Fruit fly (Drosophila melanogaster) whole organism, embryonic: Measurements from ENCODE around the gene Sodq.

Experiments
- Aef1 ChIP-seq: fragments of 200-800 bp; sonication (Bioruptor generic); IDR thresholded peaks from 3 replicates; pipeline ENCODE4 v1.3.6; 2022; ENCODE audit warnings: missing biosample characterization, missing genetic modification characterization
- CG10565 ChIP-seq: fragments of 200-800 bp; sonication (Bioruptor generic); optimal IDR thresholded peaks from 3 replicates; lab custom pipeline; 2016; ENCODE audit warnings: missing biosample characterization, mild to moderate bottlenecking, missing genetic modification characterization
- CG12391 ChIP-seq: fragments of 200-800 bp; sonication (Bioruptor generic); optimal IDR thresholded peaks from 3 replicates; lab custom pipeline; 2018; ENCODE audit warnings: missing biosample characterization, mild to moderate bottlenecking, missing genetic modification characterization, moderate library complexity
- CG14014 ChIP-seq: fragments of 200-800 bp; sonication (Bioruptor generic); IDR thresholded peaks from 2 replicates; pipeline ENCODE4 v1.3.6; 2022; ENCODE audit warnings: missing biosample characterization, missing genetic modification characterization
- CG1529 ChIP-seq: fragments of 200-800 bp; sonication (Bioruptor generic); optimal IDR thresholded peaks from 3 replicates; lab custom pipeline; 2018; ENCODE audit warnings: missing biosample characterization, missing genetic modification characterization
- CG15514 ChIP-seq: fragments of 200-800 bp; sonication (Bioruptor generic); optimal IDR thresholded peaks from 3 replicates; lab custom pipeline; 2017; ENCODE audit warnings: missing biosample characterization, missing genetic modification characterization, mild to moderate bottlenecking, moderate library complexity, missing genetic modification reagents
- CG15601 ChIP-seq: fragments of 200-800 bp; sonication (Bioruptor generic); optimal IDR thresholded peaks from 3 replicates; lab custom pipeline; 2019; ENCODE audit warnings: missing biosample characterization, mild to moderate bottlenecking, missing genetic modification characterization, moderate library complexity
- CG1647 ChIP-seq: fragments of 200-800 bp; sonication (Bioruptor generic); optimal IDR thresholded peaks from 3 replicates; lab custom pipeline; 2016; ENCODE audit warnings: missing biosample characterization, missing genetic modification characterization
- CG17829 ChIP-seq: fragments of 200-800 bp; optimal IDR thresholded peaks from 2 replicates; lab custom pipeline; 2019; ENCODE audit warnings: missing biosample characterization, mild to moderate bottlenecking, missing genetic modification characterization, moderate library complexity
- CG2120 ChIP-seq: fragments of 200-800 bp; sonication (Bioruptor generic); optimal IDR thresholded peaks from 3 replicates; lab custom pipeline; 2016; ENCODE audit warnings: missing biosample characterization, missing genetic modification characterization
- CG2678 ChIP-seq: fragments of 200-800 bp; sonication (Bioruptor generic); optimal IDR thresholded peaks from 3 replicates; lab custom pipeline; 2019; ENCODE audit warnings: missing biosample characterization, mild to moderate bottlenecking, missing genetic modification characterization, moderate library complexity
- CG31365 ChIP-seq: fragments of 200-800 bp; sonication (Bioruptor generic); optimal IDR thresholded peaks from 2 replicates; lab custom pipeline; 2018; ENCODE audit warnings: missing biosample characterization, mild to moderate bottlenecking, missing genetic modification characterization
- CG32772 ChIP-seq: fragments of 200-800 bp; sonication (Bioruptor generic); IDR thresholded peaks from 2 replicates; pipeline ENCODE4 v1.3.6; 2022; ENCODE audit warnings: missing biosample characterization, missing genetic modification characterization
- CG3281 ChIP-seq: fragments of 200-800 bp; sonication (Bioruptor generic); optimal IDR thresholded peaks from 3 replicates; lab custom pipeline; 2017; ENCODE audit warnings: missing biosample characterization, mild to moderate bottlenecking, missing genetic modification characterization
- CG3726 ChIP-seq: fragments of 200-800 bp; sonication (Bioruptor generic); IDR thresholded peaks from 3 replicates; pipeline ENCODE4, ENCODE4 v1.3.6; 2022; ENCODE audit warnings: missing biosample characterization, missing genetic modification characterization
- CG42726 ChIP-seq: fragments of 200-800 bp; sonication (Bioruptor generic); IDR thresholded peaks from 2 replicates; pipeline ENCODE4 v1.3.6; 2022; ENCODE audit warnings: missing biosample characterization, missing genetic modification characterization; ENCODE audit not compliant: partially characterized antibody
- CG5245 ChIP-seq: fragments of 200-800 bp; sonication (Bioruptor generic); optimal IDR thresholded peaks from 3 replicates; lab custom pipeline; 2016; ENCODE audit warnings: missing biosample characterization, missing genetic modification characterization
- CG6791 ChIP-seq: fragments of 200-800 bp; sonication (Bioruptor generic); IDR thresholded peaks from 3 replicates; pipeline ENCODE4 v1.3.6; 2022; ENCODE audit warnings: missing biosample characterization, missing genetic modification characterization; ENCODE audit not compliant: partially characterized antibody
- CG8765 ChIP-seq: fragments of 200-800 bp; sonication (Bioruptor generic); IDR thresholded peaks from 2 replicates; pipeline ENCODE4 v1.3.6; 2022; ENCODE audit warnings: missing biosample characterization, missing genetic modification characterization
- CG9727 ChIP-seq: fragments of 200-800 bp; sonication (Bioruptor generic); optimal IDR thresholded peaks from 3 replicates; lab custom pipeline; 2017; ENCODE audit warnings: missing biosample characterization, mild to moderate bottlenecking, missing genetic modification characterization
- Doc2 ChIP-seq: fragments of 200-800 bp; sonication (Bioruptor generic); IDR thresholded peaks from 2 replicates; pipeline ENCODE4 v1.3.6; 2022; ENCODE audit warnings: missing biosample characterization, missing genetic modification characterization
- Fer3 ChIP-seq: fragments of 200-800 bp; sonication (Bioruptor generic); optimal IDR thresholded peaks from 2 replicates; lab custom pipeline; 2018; ENCODE audit warnings: missing biosample characterization, mild to moderate bottlenecking, missing genetic modification characterization, moderate library complexity
- Gsc ChIP-seq: fragments of 200-800 bp; sonication (Bioruptor generic); IDR thresholded peaks from 2 replicates; pipeline ENCODE4 v1.3.6; 2022; ENCODE audit warnings: missing biosample characterization, missing genetic modification characterization
- Gug ChIP-seq: fragments of 200-800 bp; sonication (Bioruptor generic); IDR thresholded peaks from 4 replicates; pipeline ENCODE4 v1.3.6; 2022; ENCODE audit warnings: missing biosample characterization, missing genetic modification characterization
- H2.0 ChIP-seq: fragments of 200-800 bp; sonication (Bioruptor generic); IDR thresholded peaks from 2 replicates; pipeline ENCODE4 v1.3.6; 2022; ENCODE audit warnings: missing biosample characterization, missing genetic modification characterization
- Hr39 ChIP-seq: fragments of >200 bp; optimal IDR thresholded peaks from 2 replicates; lab custom pipeline; 2017
- Mrtf ChIP-seq: fragments of 200-800 bp; sonication (Bioruptor generic); IDR thresholded peaks from 3 replicates; pipeline ENCODE4 v1.3.6; 2022; ENCODE audit warnings: missing biosample characterization, missing genetic modification characterization
- NC2α ChIP-seq: fragments of 200-800 bp; sonication (Bioruptor generic); optimal IDR thresholded peaks from 2 replicates; lab custom pipeline; 2016; ENCODE audit warnings: missing biosample characterization, missing genetic modification characterization
- Nf-YA ChIP-seq: fragments of 200-800 bp; sonication (Bioruptor generic); IDR thresholded peaks from 2 replicates; pipeline ENCODE4 v1.3.6; 2022; ENCODE audit warnings: missing biosample characterization, missing genetic modification characterization
- Nf-YB ChIP-seq: fragments of 200-800 bp; sonication (Bioruptor generic); optimal IDR thresholded peaks from 3 replicates; lab custom pipeline; 2019; ENCODE audit warnings: missing biosample characterization, mild to moderate bottlenecking, missing genetic modification characterization, moderate library complexity
- PHDP ChIP-seq: fragments of 200-800 bp; sonication (Bioruptor generic); optimal IDR thresholded peaks from 3 replicates; lab custom pipeline; 2018; ENCODE audit warnings: missing biosample characterization, mild to moderate bottlenecking, missing genetic modification characterization, moderate library complexity
- Pdp1 ChIP-seq, 2 experiments: fragments of 200-800 bp; sonication (Bioruptor generic); optimal IDR thresholded peaks; 3 replicates each; lab custom pipeline; 2016; ENCODE audit warnings: missing biosample characterization in 2 of 2, missing genetic modification characterization in 2 of 2, mild to moderate bottlenecking in 1 of 2, moderate library complexity in 1 of 2
- Rfx ChIP-seq: fragments of 200-800 bp; sonication (Bioruptor generic); IDR thresholded peaks from 2 replicates; pipeline ENCODE4 v1.3.6; 2022; ENCODE audit warnings: missing biosample characterization, missing genetic modification characterization
- Taf1 ChIP-seq: fragments of 200-800 bp; sonication (Bioruptor generic); IDR thresholded peaks from 2 replicates; pipeline ENCODE4 v1.3.6; 2022; ENCODE audit warnings: missing biosample characterization, missing genetic modification characterization
- ase ChIP-seq: fragments of 200-800 bp; sonication (Bioruptor generic); IDR thresholded peaks from 3 replicates; pipeline ENCODE4 v1.3.6; 2022; ENCODE audit warnings: missing biosample characterization, missing genetic modification characterization
- ash1 ChIP-seq: fragments of 200-800 bp; sonication (Bioruptor generic); optimal IDR thresholded peaks from 2 replicates; lab custom pipeline; 2018; ENCODE audit warnings: missing biosample characterization, mild to moderate bottlenecking, missing genetic modification characterization
- chif ChIP-seq, 2 experiments: fragments of 200-800 bp; sonication (Bioruptor generic); optimal IDR thresholded peaks; 3 replicates each; lab custom pipeline; 2016; ENCODE audit warnings: missing biosample characterization in 2 of 2, missing genetic modification characterization in 2 of 2
- chn ChIP-seq: fragments of 200-800 bp; sonication (Bioruptor generic); optimal IDR thresholded peaks from 2 replicates; lab custom pipeline; 2016; ENCODE audit warnings: missing biosample characterization, missing genetic modification characterization
- dati ChIP-seq: fragments of 200-800 bp; sonication (Bioruptor generic); IDR thresholded peaks from 2 replicates; pipeline ENCODE4 v1.3.6; 2022; ENCODE audit warnings: missing biosample characterization, missing genetic modification characterization
- exex ChIP-seq: fragments of 200-800 bp; sonication (Bioruptor generic); optimal IDR thresholded peaks from 4 replicates; lab custom pipeline; 2018; ENCODE audit warnings: missing biosample characterization, mild to moderate bottlenecking, missing genetic modification characterization, moderate library complexity
- fd102C ChIP-seq: fragments of 200-800 bp; sonication (Bioruptor generic); optimal IDR thresholded peaks from 2 replicates; lab custom pipeline; 2018; ENCODE audit warnings: missing biosample characterization, mild to moderate bottlenecking, missing genetic modification characterization, moderate library complexity
- gsb-n ChIP-seq: fragments of 200-800 bp; sonication (Bioruptor generic); optimal IDR thresholded peaks from 3 replicates; lab custom pipeline; 2018; ENCODE audit warnings: missing biosample characterization, mild to moderate bottlenecking, missing genetic modification characterization
- lilli ChIP-seq: fragments of 200-800 bp; sonication (Bioruptor generic); optimal IDR thresholded peaks from 3 replicates; lab custom pipeline; 2016; ENCODE audit warnings: missing biosample characterization, missing genetic modification characterization
- mirr ChIP-seq: fragments of 200-800 bp; sonication (Bioruptor generic); optimal IDR thresholded peaks from 3 replicates; lab custom pipeline; 2018; ENCODE audit warnings: missing biosample characterization, mild to moderate bottlenecking, missing genetic modification characterization
- nerfin-2 ChIP-seq: fragments of 200-800 bp; sonication (Bioruptor generic); IDR thresholded peaks from 2 replicates; pipeline ENCODE4 v1.3.6; 2022; ENCODE audit warnings: missing biosample characterization, missing genetic modification characterization; ENCODE audit not compliant: partially characterized antibody
- ranshi ChIP-seq: fragments of 200-800 bp; sonication (Bioruptor generic); IDR thresholded peaks from 2 replicates; pipeline ENCODE4 v1.3.6; 2022; ENCODE audit warnings: missing biosample characterization, missing genetic modification characterization
- run ChIP-seq: fragments of 200-800 bp; sonication (Bioruptor generic); optimal IDR thresholded peaks from 3 replicates; lab custom pipeline; 2018; ENCODE audit warnings: missing biosample characterization, mild to moderate bottlenecking, missing genetic modification characterization
- sisA ChIP-seq: fragments of 200-800 bp; sonication (Bioruptor generic); IDR thresholded peaks from 2 replicates; pipeline ENCODE4 v1.3.6; 2022; ENCODE audit warnings: missing biosample characterization, missing genetic modification characterization
- ttk ChIP-seq: fragments of 200-800 bp; sonication (Bioruptor generic); IDR thresholded peaks from 2 replicates; pipeline ENCODE4 v2.1.2; 2022; ENCODE audit warnings: missing biosample characterization, missing genetic modification characterization
- tup ChIP-seq: fragments of 200-800 bp; sonication (Bioruptor generic); optimal IDR thresholded peaks from 2 replicates; lab custom pipeline; 2016; ENCODE audit warnings: missing biosample characterization, mild to moderate bottlenecking, missing genetic modification characterization, moderate library complexity
- z ChIP-seq: fragments of 200-800 bp; sonication (Bioruptor generic); IDR thresholded peaks from 3 replicates; pipeline ENCODE4 v1.3.6; 2022; ENCODE audit warnings: missing biosample characterization, missing genetic modification characterization
- zen ChIP-seq: fragments of 200-800 bp; sonication (Bioruptor generic); optimal IDR thresholded peaks from 3 replicates; lab custom pipeline; 2018; ENCODE audit warnings: missing biosample characterization, mild to moderate bottlenecking, missing genetic modification characterization, moderate library complexity

Sodq gene

DNA sequence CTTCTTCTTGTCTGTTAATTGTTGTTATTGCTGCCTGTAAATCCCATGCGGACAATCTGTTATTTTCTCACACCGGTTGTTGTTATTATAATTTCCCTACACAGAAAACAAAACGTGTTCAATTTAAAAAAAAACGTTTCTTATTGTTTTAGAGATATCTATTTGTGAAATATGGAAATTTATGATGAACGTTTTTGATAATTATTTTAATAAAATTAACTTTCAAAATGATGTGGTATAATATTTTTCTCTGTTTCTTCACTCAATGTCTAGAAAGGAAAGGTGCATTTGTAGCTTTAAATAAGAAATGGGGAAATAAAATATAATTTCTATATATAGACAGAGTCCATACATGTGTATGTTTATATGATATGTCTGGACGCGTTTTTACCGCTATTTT, 11.3 kb upstream of the Sodq start (continued):
- TF ChIP-seq CG31365 (tag; lab: Kevin White, UChicago) (no peak), CG42726 (GFP tag; lab: Robert Waterston, UW) (no peak), Fer3 (peak; percentile 54), Pdp1 (GFP tag; optimal IDR thresholded peaks at IDR 0.05; lab: Kevin White, UChicago) (peak in 1 of 2 experiments; percentile 2), NC2α (GFP tag; lab: Kevin White, UChicago) (no peak), CG8765 (GFP tag; lab: Robert Waterston, UW) (no peak), ash1 (GFP tag; lab: Kevin White, UChicago) (no peak), gsb-n (peak; percentile 91), Mrtf (GFP tag; lab: Robert Waterston, UW) (no peak), CG2678 (tag; lab: Kevin White, UChicago) (peak; percentile 80), exex (tag; lab: Kevin White, UChicago) (no peak), H2.0 (GFP tag; lab: Robert Waterston, UW) (peak; percentile 38; the same call in 1 of the 2 replicates), nerfin-2 (GFP tag; lab: Robert Waterston, UW) (no peak), Aef1 (GFP tag; lab: Robert Waterston, UW) (no peak), z (GFP tag; lab: Robert Waterston, UW) (no peak), tup (no peak), CG12391 (tag; lab: Kevin White, UChicago) (peak; percentile 85), CG9727 (GFP tag; lab: Kevin White, UChicago) (peak; percentile 77), CG32772 (peak; percentile 47; the same call in 1 of the 2 replicates), Gsc (no peak), lilli (GFP tag; lab: Kevin White, UChicago) (peak; percentile 3), PHDP (tag; lab: Kevin White, UChicago) (peak; percentile 81), CG3281 (GFP tag; lab: Kevin White, UChicago) (peak; percentile 10), CG1647 (no peak), CG10565 (no peak), CG14014 (GFP tag; lab: Robert Waterston, UW) (0 out of 2 replicates have a peak, but pooled peaks have one; percentile 32), Taf1 (GFP tag; lab: Robert Waterston, UW) (no peak), ase (no peak), Hr39 (lab: Kevin White, UChicago) (no peak), CG1529 (GFP tag; lab: Kevin White, UChicago) (peak; percentile 63), CG2120 (peak; percentile 3), CG6791 (GFP tag; lab: Robert Waterston, UW) (no peak), fd102C (GFP tag; lab: Kevin White, UChicago) (peak; percentile 14), mirr (no peak), ranshi (GFP tag; lab: Robert Waterston, UW) (0 out of 2 replicates have a peak, but pooled peaks have one; percentile 50), Nf-YB (peak; percentile 55), zen (tag; lab: Kevin White, UChicago) (peak; percentile 18), CG15514 (no peak), chn (no peak), Gug (GFP tag; lab: Robert Waterston, UW) (no peak), Nf-YA (GFP tag; lab: Robert Waterston, UW) (no peak), CG3726 (no peak), Rfx (no peak), Doc2 (no peak), dati (GFP tag; lab: Robert Waterston, UW) (no peak), CG5245 (GFP tag; lab: Kevin White, UChicago) (no peak), ttk (GFP tag; lab: Robert Waterston, UW) (peak; percentile 49; the same call in 1 of the 2 replicates), sisA (GFP tag; lab: Robert Waterston, UW) (peak; percentile 72), CG17829 (peak; percentile 89), CG15601 (tag; lab: Kevin White, UChicago) (peak; percentile 79), run (peak; percentile 69), chif (GFP tag; optimal IDR thresholded peaks at IDR 0.05; lab: Kevin White, UChicago) (peak in 1 of 2 experiments; percentile 33)
